Fruit fly (Drosophila melanogaster) whole organism, embryonic: ENCODE results near the gene wb.
A peak's percentile ranks its signal among the peaks of the same experiment; 100 is the strongest.

Source experiments
- ATbp ChIP-seq: fragments of 200-800 bp; sonication (Bioruptor generic); optimal IDR thresholded peaks from 2 replicates; lab custom pipeline; 2017; ENCODE audit warnings: missing biosample characterization, mild to moderate bottlenecking, missing genetic modification characterization, missing genetic modification reagents
- Atf6 ChIP-seq: fragments of 200-800 bp; sonication (Bioruptor generic); IDR thresholded peaks from 2 replicates; pipeline ENCODE4 v1.3.6; 2022; ENCODE audit warnings: missing biosample characterization, missing genetic modification characterization
- CG10274 ChIP-seq: fragments of 200-800 bp; sonication (Bioruptor generic); optimal IDR thresholded peaks from 3 replicates; lab custom pipeline; 2017; ENCODE audit warnings: missing biosample characterization, mild to moderate bottlenecking, missing genetic modification characterization
- CG10543 ChIP-seq: fragments of 200-800 bp; sonication (Bioruptor generic); optimal IDR thresholded peaks from 3 replicates; lab custom pipeline; 2017; ENCODE audit warnings: missing biosample characterization, mild to moderate bottlenecking, missing genetic modification characterization, moderate library complexity
- CG10959 ChIP-seq: fragments of 200-800 bp; sonication (Bioruptor generic); IDR thresholded peaks from 2 replicates; pipeline ENCODE4 v1.3.6; 2022; ENCODE audit warnings: missing biosample characterization, missing genetic modification characterization
- CG11093 ChIP-seq: fragments of 200-800 bp; sonication (Bioruptor generic); IDR thresholded peaks from 3 replicates; pipeline ENCODE4 v1.3.6; 2022; ENCODE audit warnings: missing biosample characterization, missing genetic modification characterization
- CG11504 ChIP-seq: fragments of 200-800 bp; sonication (Bioruptor generic); optimal IDR thresholded peaks from 3 replicates; lab custom pipeline; 2019; ENCODE audit warnings: missing biosample characterization, mild to moderate bottlenecking, missing genetic modification characterization, moderate library complexity
- CG11695 ChIP-seq: fragments of 200-800 bp; sonication (Bioruptor generic); IDR thresholded peaks from 3 replicates; pipeline ENCODE4 v1.3.6; 2022; ENCODE audit warnings: missing biosample characterization, missing genetic modification characterization
- CG12299 ChIP-seq: fragments of 200-800 bp; sonication (Bioruptor generic); optimal IDR thresholded peaks from 2 replicates; lab custom pipeline; 2018; ENCODE audit warnings: missing biosample characterization, mild to moderate bottlenecking, missing genetic modification characterization
- CG12659 ChIP-seq: fragments of 200-800 bp; sonication (Bioruptor generic); optimal IDR thresholded peaks from 3 replicates; lab custom pipeline; 2017; ENCODE audit warnings: mild to moderate bottlenecking, missing biosample characterization, missing genetic modification reagents, missing genetic modification characterization
- CG13894 ChIP-seq: fragments of 200-800 bp; sonication (Bioruptor generic); optimal IDR thresholded peaks from 3 replicates; lab custom pipeline; 2018; ENCODE audit warnings: missing biosample characterization, mild to moderate bottlenecking, missing genetic modification characterization, moderate library complexity
- CG17186 ChIP-seq: fragments of 200-800 bp; sonication (Bioruptor generic); optimal IDR thresholded peaks from 3 replicates; lab custom pipeline; 2017; ENCODE audit warnings: missing biosample characterization, missing genetic modification reagents, missing genetic modification characterization
- CG17829 ChIP-seq: fragments of 200-800 bp; optimal IDR thresholded peaks from 2 replicates; lab custom pipeline; 2019; ENCODE audit warnings: missing biosample characterization, mild to moderate bottlenecking, missing genetic modification characterization, moderate library complexity
- CG2889 ChIP-seq: fragments of 200-800 bp; sonication (Bioruptor generic); IDR thresholded peaks from 3 replicates; pipeline ENCODE4 v1.3.6; 2022; ENCODE audit warnings: missing biosample characterization, missing genetic modification characterization
- CG3163 ChIP-seq: fragments of 200-800 bp; sonication (Bioruptor generic); optimal IDR thresholded peaks from 3 replicates; lab custom pipeline; 2016; ENCODE audit warnings: missing biosample characterization, missing genetic modification characterization
- CG33557 ChIP-seq: fragments of 200-800 bp; sonication (Bioruptor generic); optimal IDR thresholded peaks from 2 replicates; lab custom pipeline; 2019; ENCODE audit warnings: missing biosample characterization, mild to moderate bottlenecking, missing genetic modification characterization, moderate library complexity
- CG34376 ChIP-seq: fragments of 200-800 bp; sonication (Bioruptor generic); optimal IDR thresholded peaks from 2 replicates; lab custom pipeline; 2018; ENCODE audit warnings: missing biosample characterization, mild to moderate bottlenecking, missing genetic modification characterization
- CG7839 ChIP-seq: fragments of 200-800 bp; sonication (Bioruptor generic); optimal IDR thresholded peaks from 3 replicates; lab custom pipeline; 2018; ENCODE audit warnings: missing biosample characterization, mild to moderate bottlenecking, missing genetic modification characterization, moderate library complexity
- CG9215 ChIP-seq: fragments of 200-800 bp; sonication (Bioruptor generic); IDR thresholded peaks from 2 replicates; pipeline ENCODE4 v1.3.6; 2022; ENCODE audit warnings: missing biosample characterization, missing genetic modification characterization
- CG9817 ChIP-seq: fragments of 200-800 bp; sonication (Bioruptor generic); optimal IDR thresholded peaks from 2 replicates; lab custom pipeline; 2018; ENCODE audit warnings: missing biosample characterization, mild to moderate bottlenecking, missing genetic modification characterization, moderate library complexity
- D ChIP-seq, 2 experiments: fragments of 200-800 bp in 1 of 2; fragments of >200 bp in 1 of 2; sonication (Bioruptor generic) in 1 of 2; optimal IDR thresholded peaks; 2 replicates in 1 of 2; 3 replicates in 1 of 2; lab custom pipeline; 2017; ENCODE audit warnings: mild to moderate bottlenecking in 1 of 2, missing biosample characterization in 1 of 2, missing genetic modification characterization in 1 of 2, missing genetic modification reagents in 1 of 2
- Drgx ChIP-seq: fragments of 200-800 bp; sonication (Bioruptor generic); IDR thresholded peaks from 2 replicates; pipeline ENCODE4 v1.3.6; 2022; ENCODE audit warnings: missing biosample characterization, missing genetic modification characterization
- Ets65A ChIP-seq: fragments of 200-800 bp; sonication (Bioruptor generic); peaks from one replicate; lab custom pipeline; 2016; ENCODE audit warnings: missing biosample characterization, missing genetic modification characterization
- Hr78 ChIP-seq, 2 experiments: fragments of 200-800 bp in 1 of 2; fragments of >200 bp in 1 of 2; sonication (Bioruptor generic) in 1 of 2; optimal IDR thresholded peaks; 2 replicates each; lab custom pipeline; 2017 to 2019; ENCODE audit warnings: missing biosample characterization in 2 of 2, missing genetic modification characterization in 2 of 2, mild to moderate bottlenecking in 1 of 2, moderate library complexity in 1 of 2
- Kr ChIP-seq: fragments of 200-800 bp; sonication (Bioruptor generic); optimal IDR thresholded peaks from 2 replicates; lab custom pipeline; 2017; ENCODE audit warnings: missing biosample characterization, mild to moderate bottlenecking, missing genetic modification characterization
- Neu2 ChIP-seq: fragments of 200-800 bp; sonication (Bioruptor generic); optimal IDR thresholded peaks from 3 replicates; lab custom pipeline; 2016; ENCODE audit warnings: missing biosample characterization, missing genetic modification characterization, borderline replicate concordance
- Opbp ChIP-seq: fragments of 200-800 bp; sonication (Bioruptor generic); IDR thresholded peaks from 3 replicates; pipeline ENCODE4 v1.3.6; 2022; ENCODE audit warnings: missing biosample characterization, missing genetic modification characterization; ENCODE audit not compliant: partially characterized antibody
- Sry-β ChIP-seq: fragments of 200-800 bp; sonication (Bioruptor generic); optimal IDR thresholded peaks from 2 replicates; lab custom pipeline; 2018; ENCODE audit warnings: missing biosample characterization, mild to moderate bottlenecking, missing genetic modification characterization, moderate library complexity
- ac ChIP-seq: fragments of 200-800 bp; sonication (Bioruptor generic); optimal IDR thresholded peaks from 3 replicates; lab custom pipeline; 2017; ENCODE audit warnings: missing biosample characterization, mild to moderate bottlenecking, missing genetic modification characterization
- al ChIP-seq: fragments of 200-800 bp; sonication (Bioruptor generic); IDR thresholded peaks from 2 replicates; pipeline ENCODE4 v1.3.6; 2022; ENCODE audit warnings: missing biosample characterization, missing genetic modification characterization
- bcd ChIP-seq: fragments of 200-800 bp; sonication (Bioruptor generic); optimal IDR thresholded peaks from 2 replicates; lab custom pipeline; 2017; ENCODE audit warnings: missing biosample characterization, mild to moderate bottlenecking, missing genetic modification characterization
- br ChIP-seq: fragments of >200 bp; optimal IDR thresholded peaks from 2 replicates; lab custom pipeline; 2017
- cad ChIP-seq: fragments of >200 bp; optimal IDR thresholded peaks from 2 replicates; lab custom pipeline; 2017; ENCODE audit warnings: missing biosample characterization, missing genetic modification characterization
- da ChIP-seq: fragments of 200-800 bp; sonication (Bioruptor generic); optimal IDR thresholded peaks from 2 replicates; lab custom pipeline; 2016; ENCODE audit warnings: missing biosample characterization, missing genetic modification characterization
- en ChIP-seq: fragments of 200-800 bp; sonication (Bioruptor generic); optimal IDR thresholded peaks from 2 replicates; lab custom pipeline; 2016; ENCODE audit warnings: missing biosample characterization, missing genetic modification characterization
- fd3F ChIP-seq: fragments of 200-800 bp; sonication (Bioruptor generic); optimal IDR thresholded peaks from 2 replicates; lab custom pipeline; 2018; ENCODE audit warnings: missing biosample characterization, mild to moderate bottlenecking, missing genetic modification characterization, moderate library complexity
- jing ChIP-seq: fragments of 200-800 bp; sonication (Bioruptor generic); optimal IDR thresholded peaks from 2 replicates; lab custom pipeline; 2018; ENCODE audit warnings: missing biosample characterization, mild to moderate bottlenecking, missing genetic modification characterization
- peb ChIP-seq: fragments of 200-800 bp; sonication (Bioruptor generic); IDR thresholded peaks from 2 replicates; pipeline ENCODE4 v1.3.6; 2022; ENCODE audit warnings: missing biosample characterization, missing genetic modification characterization
- repo ChIP-seq: fragments of 200-800 bp; sonication (Bioruptor generic); optimal IDR thresholded peaks from 2 replicates; lab custom pipeline; 2016; ENCODE audit warnings: missing biosample characterization, missing genetic modification characterization
- ro ChIP-seq: fragments of 200-800 bp; sonication (Bioruptor generic); IDR thresholded peaks from 2 replicates; pipeline ENCODE4 v1.3.6; 2022; ENCODE audit warnings: missing biosample characterization, missing genetic modification characterization
- so ChIP-seq: fragments of 200-800 bp; sonication (Bioruptor generic); IDR thresholded peaks from 3 replicates; pipeline ENCODE4 v1.3.6; 2022; ENCODE audit warnings: missing biosample characterization, missing genetic modification characterization
- tll ChIP-seq, 2 experiments: fragments of 200-800 bp in 1 of 2; fragments of >200 bp in 1 of 2; sonication (Bioruptor generic) in 1 of 2; optimal IDR thresholded peaks; 2 replicates each; lab custom pipeline; 2017 to 2019; ENCODE audit warnings: missing biosample characterization in 2 of 2, missing genetic modification characterization in 2 of 2, mild to moderate bottlenecking in 1 of 2, moderate library complexity in 1 of 2
- tna ChIP-seq: fragments of 200-800 bp; sonication (Bioruptor generic); IDR thresholded peaks from 2 replicates; pipeline ENCODE4 v1.3.6; 2022; ENCODE audit warnings: missing biosample characterization, missing genetic modification characterization; ENCODE audit not compliant: partially characterized antibody
- toy ChIP-seq: fragments of 200-800 bp; sonication (Bioruptor generic); IDR thresholded peaks from 2 replicates; pipeline ENCODE4 v1.3.6; 2022; ENCODE audit warnings: missing biosample characterization, missing genetic modification characterization
- twi ChIP-seq: fragments of 200-800 bp; optimal IDR thresholded peaks from 2 replicates; lab custom pipeline; 2019; ENCODE audit warnings: missing biosample characterization, mild to moderate bottlenecking, missing genetic modification characterization, moderate library complexity
- tx ChIP-seq: fragments of 200-800 bp; sonication (Bioruptor generic); optimal IDR thresholded peaks from 2 replicates; lab custom pipeline; 2016; ENCODE audit warnings: missing biosample characterization, missing genetic modification characterization
- zen ChIP-seq: fragments of 200-800 bp; sonication (Bioruptor generic); optimal IDR thresholded peaks from 3 replicates; lab custom pipeline; 2018; ENCODE audit warnings: missing biosample characterization, mild to moderate bottlenecking, missing genetic modification characterization, moderate library complexity

The wb gene

dm6 chr2L:14260920-14261319 lies 1.9 kb upstream of the wb start (continued):
- TF ChIP-seq Hr78 (GFP tag; optimal IDR thresholded peaks at IDR 0.05; lab: Kevin White, UChicago): no peak
- TF ChIP-seq CG11695 (GFP tag; lab: Robert Waterston, UW): no peak
- TF ChIP-seq twi (tag; lab: Kevin White, UChicago): peak; percentile 3
- TF ChIP-seq zen (tag; lab: Kevin White, UChicago): peak; percentile 84
- no peak for TF ChIP-seq Sry-β (GFP tag; lab: Kevin White, UChicago)
- no peak for TF ChIP-seq CG10959 (GFP tag; lab: Robert Waterston, UW)
- TF ChIP-seq bcd: no peak
- no peak for TF ChIP-seq fd3F
- TF ChIP-seq CG12659 (GFP tag; lab: Kevin White, UChicago): no peak
- TF ChIP-seq tll (GFP tag; optimal IDR thresholded peaks at IDR 0.05; lab: Kevin White, UChicago): peak in 1 of 2 experiments; percentile 29
- no peak for TF ChIP-seq peb (GFP tag; lab: Robert Waterston, UW)
- TF ChIP-seq Drgx (GFP tag; lab: Robert Waterston, UW): no peak

- TF ChIP-seq Atf6 (GFP tag; lab: Robert Waterston, UW) (no peak), Opbp (GFP tag; lab: Robert Waterston, UW) (no peak), CG3163 (GFP tag; lab: Kevin White, UChicago) (no peak), twi (tag; lab: Kevin White, UChicago) (peak; percentile 87), CG33557 (no peak), CG13894 (no peak), CG17186 (no peak), toy (GFP tag; lab: Robert Waterston, UW) (no peak), Kr (GFP tag; lab: Kevin White, UChicago) (peak; percentile 35), CG34376 (GFP tag; lab: Kevin White, UChicago) (no peak), ac (GFP tag; lab: Kevin White, UChicago) (peak; percentile 48), CG11093 (GFP tag; lab: Robert Waterston, UW) (no peak), ATbp (no peak), tll (GFP tag; optimal IDR thresholded peaks at IDR 0.05; lab: Kevin White, UChicago) (peak in 1 of 2 experiments; percentile 96), so (GFP tag; lab: Robert Waterston, UW) (no peak), cad (GFP tag; lab: Kevin White, UChicago) (peak; percentile 57), ro (GFP tag; lab: Robert Waterston, UW) (no peak), en (no peak), CG10274 (GFP tag; lab: Kevin White, UChicago) (no peak), CG12299 (no peak), da (peak; percentile 6), repo (no peak), CG17829 (tag; lab: Kevin White, UChicago) (no peak), br (lab: Kevin White, UChicago) (no peak), jing (GFP tag; lab: Kevin White, UChicago) (no peak), CG9817 (tag; lab: Kevin White, UChicago) (no peak), CG7839 (tag; lab: Kevin White, UChicago) (no peak), CG9215 (GFP tag; lab: Robert Waterston, UW) (no peak), tx (no peak), CG10543 (GFP tag; lab: Kevin White, UChicago) (no peak), zen (tag; lab: Kevin White, UChicago) (peak; percentile 96), Ets65A (GFP tag; lab: Kevin White, UChicago) (peak; percentile 92), Neu2 (GFP tag; lab: Kevin White, UChicago) (no peak), tna (GFP tag; lab: Robert Waterston, UW) (no peak), CG11504 (tag; lab: Kevin White, UChicago) (peak; percentile 16), al (GFP tag; lab: Robert Waterston, UW) (no peak), D (optimal IDR thresholded peaks at IDR 0.05; lab: Kevin White, UChicago) (peak; percentile 100), D (GFP tag; optimal IDR thresholded peaks at IDR 0.05; lab: Kevin White, UChicago) (no peak), CG2889 (GFP tag; lab: Robert Waterston, UW) (no peak)
Observed at dm6 chr2L:14261719-14262487, 924 bp upstream of the wb start.
